Fruit fly (Drosophila melanogaster) whole organism, embryonic: ENCODE results near the gene CG13716.

Experiments
- Adf1 ChIP-seq: fragments of 200-800 bp; sonication (Bioruptor generic); IDR thresholded peaks from 2 replicates; pipeline ENCODE4 v1.3.6; 2022; ENCODE audit warnings: missing biosample characterization, missing genetic modification characterization
- Awh ChIP-seq: fragments of 200-800 bp; sonication (Bioruptor generic); IDR thresholded peaks from 2 replicates; pipeline ENCODE4, ENCODE4 v1.3.6; 2022; ENCODE audit warnings: missing biosample characterization, missing genetic modification characterization
- B-H2 ChIP-seq: fragments of 200-800 bp; sonication (Bioruptor generic); optimal IDR thresholded peaks from 2 replicates; lab custom pipeline; 2018; ENCODE audit warnings: missing biosample characterization, mild to moderate bottlenecking, missing genetic modification characterization
- BEAF-32 ChIP-seq: fragments of 200-800 bp; sonication (Bioruptor generic); optimal IDR thresholded peaks from 3 replicates; lab custom pipeline; 2017; ENCODE audit warnings: missing biosample characterization, missing genetic modification characterization, mild to moderate bottlenecking, moderate library complexity, missing genetic modification reagents
- Bdp1 ChIP-seq: fragments of 200-800 bp; sonication (Bioruptor generic); optimal IDR thresholded peaks from 3 replicates; lab custom pipeline; 2016; ENCODE audit warnings: missing biosample characterization, missing genetic modification characterization
- CG10274 ChIP-seq: fragments of 200-800 bp; sonication (Bioruptor generic); optimal IDR thresholded peaks from 3 replicates; lab custom pipeline; 2017; ENCODE audit warnings: missing biosample characterization, mild to moderate bottlenecking, missing genetic modification characterization
- CG10431 ChIP-seq: fragments of 200-800 bp; sonication (Bioruptor generic); optimal IDR thresholded peaks from 3 replicates; lab custom pipeline; 2018; ENCODE audit warnings: missing biosample characterization, mild to moderate bottlenecking, missing genetic modification characterization
- CG11456 ChIP-seq: fragments of 200-800 bp; sonication (Bioruptor generic); IDR thresholded peaks from 3 replicates; pipeline ENCODE4 v1.3.6; 2022; ENCODE audit warnings: missing biosample characterization, missing genetic modification characterization
- CG11504 ChIP-seq: fragments of 200-800 bp; sonication (Bioruptor generic); optimal IDR thresholded peaks from 3 replicates; lab custom pipeline; 2019; ENCODE audit warnings: missing biosample characterization, mild to moderate bottlenecking, missing genetic modification characterization, moderate library complexity
- CG11695 ChIP-seq: fragments of 200-800 bp; sonication (Bioruptor generic); IDR thresholded peaks from 3 replicates; pipeline ENCODE4 v1.3.6; 2022; ENCODE audit warnings: missing biosample characterization, missing genetic modification characterization
- CG12299 ChIP-seq: fragments of 200-800 bp; sonication (Bioruptor generic); optimal IDR thresholded peaks from 2 replicates; lab custom pipeline; 2018; ENCODE audit warnings: missing biosample characterization, mild to moderate bottlenecking, missing genetic modification characterization
- CG2199 ChIP-seq: fragments of 200-800 bp; sonication (Bioruptor generic); IDR thresholded peaks from 3 replicates; pipeline ENCODE4 v1.3.6; 2022; ENCODE audit warnings: missing biosample characterization, missing genetic modification characterization
- CG31388 ChIP-seq: fragments of 200-800 bp; sonication (Bioruptor generic); optimal IDR thresholded peaks from 2 replicates; lab custom pipeline; 2016; ENCODE audit warnings: missing biosample characterization, missing genetic modification characterization
- CG31441 ChIP-seq: fragments of 200-800 bp; sonication (Bioruptor generic); IDR thresholded peaks from 2 replicates; pipeline ENCODE4 v1.3.6; 2022; ENCODE audit warnings: missing biosample characterization, missing genetic modification characterization
- CG34224 ChIP-seq: fragments of 200-800 bp; sonication (Bioruptor generic); IDR thresholded peaks from 3 replicates; pipeline ENCODE4 v1.3.6; 2022; ENCODE audit warnings: missing biosample characterization, missing genetic modification characterization; ENCODE audit not compliant: partially characterized antibody
- CG4328 ChIP-seq: fragments of 200-800 bp; sonication (Bioruptor generic); optimal IDR thresholded peaks from 3 replicates; lab custom pipeline; 2017; ENCODE audit warnings: missing biosample characterization, missing genetic modification reagents, missing genetic modification characterization
- CG4360 ChIP-seq: fragments of 200-800 bp; sonication (Bioruptor generic); IDR thresholded peaks from 2 replicates; pipeline ENCODE4 v1.3.6; 2022; ENCODE audit warnings: missing biosample characterization, missing genetic modification characterization
- CG4854 ChIP-seq: fragments of 200-800 bp; sonication (Bioruptor generic); optimal IDR thresholded peaks from 2 replicates; lab custom pipeline; 2016; ENCODE audit warnings: missing biosample characterization, missing genetic modification characterization, inconsistent platforms
- CG6683 ChIP-seq: fragments of 200-800 bp; sonication (Bioruptor generic); optimal IDR thresholded peaks from 2 replicates; lab custom pipeline; 2017; ENCODE audit warnings: missing biosample characterization, mild to moderate bottlenecking, missing genetic modification characterization, missing genetic modification reagents
- CG6813 ChIP-seq: fragments of 200-800 bp; sonication (Bioruptor generic); optimal IDR thresholded peaks from 2 replicates; lab custom pipeline; 2017; ENCODE audit warnings: missing biosample characterization, missing genetic modification characterization, mild to moderate bottlenecking, moderate library complexity, missing genetic modification reagents
- CG7786 ChIP-seq: fragments of 200-800 bp; sonication (Bioruptor generic); optimal IDR thresholded peaks from 2 replicates; lab custom pipeline; 2016; ENCODE audit warnings: missing biosample characterization, missing genetic modification characterization
- CG8290 ChIP-seq, 3 experiments: fragments of 200-800 bp; sonication (Bioruptor generic); optimal IDR thresholded peaks; 2 replicates each; lab custom pipeline; 2016 to 2019; ENCODE audit warnings: missing biosample characterization in 3 of 3, missing genetic modification characterization in 3 of 3, mild to moderate bottlenecking in 2 of 3, moderate library complexity in 1 of 3
- CG9609 ChIP-seq: fragments of 200-800 bp; sonication (Bioruptor generic); optimal IDR thresholded peaks from 3 replicates; lab custom pipeline; 2016; ENCODE audit warnings: missing biosample characterization, missing genetic modification characterization
- CHES-1-like ChIP-seq: fragments of 200-800 bp; sonication (Bioruptor generic); optimal IDR thresholded peaks from 2 replicates; lab custom pipeline; 2016; ENCODE audit warnings: missing biosample characterization, missing genetic modification characterization
- Dip3 ChIP-seq: fragments of 200-800 bp; sonication (Bioruptor generic); optimal IDR thresholded peaks from 3 replicates; lab custom pipeline; 2016; ENCODE audit warnings: missing biosample characterization, missing genetic modification characterization
- Dll ChIP-seq: fragments of 200-800 bp; sonication (Bioruptor generic); IDR thresholded peaks from 4 replicates; pipeline ENCODE4 v1.3.6; 2022; ENCODE audit warnings: missing biosample characterization, missing genetic modification characterization; ENCODE audit not compliant: partially characterized antibody
- Eip74EF ChIP-seq, 2 experiments: fragments of 200-800 bp in 1 of 2; fragments of >200 bp in 1 of 2; sonication (Bioruptor generic) in 1 of 2; optimal IDR thresholded peaks; 2 replicates each; lab custom pipeline; 2017 to 2019; ENCODE audit warnings: missing biosample characterization in 2 of 2, missing genetic modification characterization in 2 of 2, mild to moderate bottlenecking in 1 of 2, moderate library complexity in 1 of 2
- Gsc ChIP-seq: fragments of 200-800 bp; sonication (Bioruptor generic); IDR thresholded peaks from 2 replicates; pipeline ENCODE4 v1.3.6; 2022; ENCODE audit warnings: missing biosample characterization, missing genetic modification characterization
- HLH3B ChIP-seq: fragments of 200-800 bp; sonication (Bioruptor generic); IDR thresholded peaks from 2 replicates; pipeline ENCODE4 v1.3.6; 2022; ENCODE audit warnings: missing biosample characterization, missing genetic modification characterization
- Hmr ChIP-seq: fragments of 200-800 bp; sonication (Bioruptor generic); optimal IDR thresholded peaks from 3 replicates; lab custom pipeline; 2017; ENCODE audit warnings: mild to moderate bottlenecking, missing biosample characterization, missing genetic modification reagents, missing genetic modification characterization
- Hr51 ChIP-seq, 2 experiments: fragments of 200-800 bp; sonication (Bioruptor generic); optimal IDR thresholded peaks; 2 replicates in 1 of 2; 3 replicates in 1 of 2; lab custom pipeline; 2016 to 2018; ENCODE audit warnings: missing biosample characterization in 2 of 2, missing genetic modification characterization in 2 of 2, mild to moderate bottlenecking in 1 of 2, moderate library complexity in 1 of 2
- Oaz ChIP-seq: fragments of 200-800 bp; sonication (Bioruptor generic); IDR thresholded peaks from 2 replicates; pipeline ENCODE4 v1.3.6; 2022; ENCODE audit warnings: missing biosample characterization, missing genetic modification characterization
- Sox100B ChIP-seq: fragments of 200-800 bp; sonication (Bioruptor generic); optimal IDR thresholded peaks from 3 replicates; lab custom pipeline; 2018; ENCODE audit warnings: missing biosample characterization, mild to moderate bottlenecking, missing genetic modification characterization
- Sox102F ChIP-seq: fragments of 200-800 bp; sonication (Bioruptor generic); optimal IDR thresholded peaks from 2 replicates; lab custom pipeline; 2018; ENCODE audit warnings: missing biosample characterization, mild to moderate bottlenecking, missing genetic modification characterization, moderate library complexity
- cg ChIP-seq: fragments of 200-800 bp; sonication (Bioruptor generic); optimal IDR thresholded peaks from 3 replicates; lab custom pipeline; 2019; ENCODE audit warnings: missing biosample characterization, mild to moderate bottlenecking, missing genetic modification characterization, moderate library complexity
- ci ChIP-seq: fragments of 200-800 bp; sonication (Bioruptor generic); IDR thresholded peaks from 3 replicates; pipeline ENCODE4 v1.3.6; 2022; ENCODE audit warnings: missing biosample characterization, missing genetic modification characterization
- corto ChIP-seq: fragments of 200-800 bp; sonication (Bioruptor generic); optimal IDR thresholded peaks from 2 replicates; lab custom pipeline; 2016; ENCODE audit warnings: missing biosample characterization, mild to moderate bottlenecking, missing genetic modification characterization, moderate library complexity
- cwo ChIP-seq: fragments of 200-800 bp; sonication (Bioruptor generic); optimal IDR thresholded peaks from 3 replicates; lab custom pipeline; 2017; ENCODE audit warnings: missing biosample characterization, missing genetic modification characterization, mild to moderate bottlenecking, moderate library complexity, missing genetic modification reagents
- disco-r ChIP-seq: fragments of 200-800 bp; sonication (Bioruptor generic); optimal IDR thresholded peaks from 2 replicates; lab custom pipeline; 2016; ENCODE audit warnings: missing biosample characterization, missing genetic modification characterization
- exex ChIP-seq: fragments of 200-800 bp; sonication (Bioruptor generic); optimal IDR thresholded peaks from 4 replicates; lab custom pipeline; 2018; ENCODE audit warnings: missing biosample characterization, mild to moderate bottlenecking, missing genetic modification characterization, moderate library complexity
- gfzf ChIP-seq: fragments of 200-800 bp; sonication (Bioruptor generic); optimal IDR thresholded peaks from 2 replicates; lab custom pipeline; 2016; ENCODE audit warnings: missing biosample characterization, mild to moderate bottlenecking, missing genetic modification characterization, moderate library complexity
- knrl ChIP-seq: fragments of 200-800 bp; sonication (Bioruptor generic); IDR thresholded peaks from 3 replicates; pipeline ENCODE4 v1.3.6; 2022; ENCODE audit warnings: missing biosample characterization, missing genetic modification characterization; ENCODE audit not compliant: partially characterized antibody
- slou ChIP-seq: fragments of 200-800 bp; sonication (Bioruptor generic); optimal IDR thresholded peaks from 3 replicates; lab custom pipeline; 2016; ENCODE audit warnings: missing biosample characterization, missing genetic modification characterization
- sna ChIP-seq: fragments of 200-800 bp; sonication (Bioruptor generic); IDR thresholded peaks from 2 replicates; pipeline ENCODE4 v1.3.6; 2022; ENCODE audit warnings: missing biosample characterization, missing genetic modification characterization; ENCODE audit not compliant: partially characterized antibody
- sr ChIP-seq: fragments of 200-800 bp; sonication (Bioruptor generic); IDR thresholded peaks from 3 replicates; pipeline ENCODE4 v1.3.6; 2022; ENCODE audit warnings: missing biosample characterization, missing genetic modification characterization
- trh ChIP-seq: fragments of 200-800 bp; sonication (Bioruptor generic); optimal IDR thresholded peaks from 2 replicates; lab custom pipeline; 2016; ENCODE audit warnings: missing biosample characterization, missing genetic modification characterization
- yki ChIP-seq: fragments of >200 bp; optimal IDR thresholded peaks from 3 replicates; lab custom pipeline; 2018

Gene CG13716

dm6 chr3L:4624371-4625154, 10.0 kb downstream of the CG13716 start (continued):
- TF ChIP-seq Hr51 (GFP tag; optimal IDR thresholded peaks at IDR 0.05; lab: Kevin White, UChicago) (peak; percentile 75 to 95), Eip74EF (GFP tag; optimal IDR thresholded peaks at IDR 0.05; lab: Kevin White, UChicago) (peak in 1 of 2 experiments; percentile 91), sr (peak; percentile 6; the same call in 1 of the 3 replicates), Awh (no peak), slou (GFP tag; lab: Kevin White, UChicago) (peak; percentile 66), CG4328 (GFP tag; lab: Kevin White, UChicago) (peak; percentile 76), HLH3B (GFP tag; lab: Robert Waterston, UW) (peak; percentile 86), trh (GFP tag; lab: Kevin White, UChicago) (peak; percentile 34), BEAF-32 (GFP tag; lab: Kevin White, UChicago) (no peak), CG31388 (peak; percentile 43), CG4360 (GFP tag; lab: Robert Waterston, UW) (0 out of 2 replicates have a peak, but pooled peaks have one; percentile 47), CG2199 (GFP tag; lab: Robert Waterston, UW) (peak; percentile 83), Sox100B (GFP tag; lab: Kevin White, UChicago) (peak; percentile 91), CG8290 (GFP tag; optimal IDR thresholded peaks at IDR 0.05; lab: Kevin White, UChicago) (peak; percentile 77), CG8290 (tag; optimal IDR thresholded peaks at IDR 0.05; lab: Kevin White, UChicago) (peak; percentile 46 to 59), CG11504 (tag; lab: Kevin White, UChicago) (peak; percentile 93), Hmr (GFP tag; lab: Kevin White, UChicago) (peak; percentile 76), CG7786 (GFP tag; lab: Kevin White, UChicago) (peak; percentile 87), disco-r (GFP tag; lab: Kevin White, UChicago) (peak; percentile 54), CG9609 (GFP tag; lab: Kevin White, UChicago) (peak; percentile 79), CG6813 (GFP tag; lab: Kevin White, UChicago) (peak; percentile 79), CG12299 (peak; percentile 57), CG4854 (GFP tag; lab: Kevin White, UChicago) (peak; percentile 81), B-H2 (peak; percentile 35), CG11695 (GFP tag; lab: Robert Waterston, UW) (peak; percentile 92), CG6683 (GFP tag; lab: Kevin White, UChicago) (peak; percentile 72), CG11456 (GFP tag; lab: Robert Waterston, UW) (peak; percentile 72), Gsc (GFP tag; lab: Robert Waterston, UW) (no peak; the same call in 1 of the 2 replicates), CG10274 (GFP tag; lab: Kevin White, UChicago) (peak; percentile 69), knrl (GFP tag; lab: Robert Waterston, UW) (no peak), cwo (GFP tag; lab: Kevin White, UChicago) (peak; percentile 84), CHES-1-like (GFP tag; lab: Kevin White, UChicago) (peak; percentile 74), Sox102F (GFP tag; lab: Kevin White, UChicago) (peak; percentile 93), Adf1 (peak; percentile 19; the same call in 1 of the 2 replicates), ci (GFP tag; lab: Robert Waterston, UW) (peak; percentile 85; the same call in 2 of the 3 replicates), CG31441 (GFP tag; lab: Robert Waterston, UW) (peak; percentile 89), CG34224 (GFP tag; lab: Robert Waterston, UW) (no peak), Oaz (GFP tag; lab: Robert Waterston, UW) (peak; percentile 80), gfzf (GFP tag; lab: Kevin White, UChicago) (no peak), cg (GFP tag; lab: Kevin White, UChicago) (no peak), exex (tag; lab: Kevin White, UChicago) (peak; percentile 43), yki (lab: Kevin White, UChicago) (no peak), Dip3 (GFP tag; lab: Kevin White, UChicago) (peak; percentile 76), sna (no peak), Bdp1 (GFP tag; lab: Kevin White, UChicago) (peak; percentile 73), corto (GFP tag; lab: Kevin White, UChicago) (no peak), CG10431 (peak; percentile 43), Dll (GFP tag; lab: Robert Waterston, UW) (no peak)
